Worm (Caenorhabditis elegans): Measurements from ENCODE around the gene ifa-3.

ifa-3 gene

DNA sequence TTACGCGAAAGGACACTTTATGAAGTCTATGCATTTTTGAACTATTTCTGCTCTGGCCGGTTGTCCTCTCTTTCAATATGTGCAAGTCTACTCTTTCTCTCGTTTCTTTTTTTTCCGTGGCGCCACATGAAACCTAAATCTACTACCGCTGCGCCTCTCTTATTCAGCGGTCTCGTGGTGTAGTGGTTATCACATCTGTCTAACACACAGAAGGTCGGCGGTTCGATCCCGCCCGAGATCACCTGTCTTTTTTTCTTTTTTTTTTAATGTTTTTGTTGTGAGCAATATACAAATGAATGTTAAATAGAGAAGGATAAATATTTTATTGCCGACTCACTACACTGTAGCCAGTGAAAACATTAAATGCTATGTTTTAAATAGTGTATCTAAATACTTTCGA is 28.3 kb upstream of the ifa-3 start (continued):
- TF ChIP-seq unc-130 (GFP tag; optimal IDR thresholded peaks at IDR 0.05) (no peak), Y56A3A.18 (GFP tag; IDR thresholded peaks at IDR 0.05) (no peak; the same call in 1 of the 2 replicates), egl-44 (GFP tag; IDR thresholded peaks at IDR 0.05) (peak; percentile 73; the same call in 1 of the 2 replicates), sdz-38 (tag; optimal IDR thresholded peaks at IDR 0.05) (no peak), C17E4.6 (GFP tag; IDR thresholded peaks at IDR 0.05) (no peak), him-1 (tag; optimal IDR thresholded peaks at IDR 0.05) (peak; percentile 63), K12H6.12 (tag; optimal IDR thresholded peaks at IDR 0.05) (no peak), attf-3 (GFP tag; conservative IDR thresholded peaks at IDR 0.05) (peak; percentile 30; the same call in 1 of the 2 replicates), T07F8.4 (tag; optimal IDR thresholded peaks at IDR 0.05) (no peak), aptf-3 (GFP tag; IDR thresholded peaks at IDR 0.05) (no peak), D2030.7 (GFP tag; IDR thresholded peaks at IDR 0.05) (no peak; the same call in none of the 2 replicates), F22D6.2 (tag; optimal IDR thresholded peaks at IDR 0.05) (no peak), Y79H2A.3 (GFP tag; conservative IDR thresholded peaks at IDR 0.05) (peak; percentile 58; the same call in 1 of the 2 replicates), nfyb-1 (GFP tag; IDR thresholded peaks at IDR 0.05) (peak; percentile 79), rpc-1 (optimal IDR thresholded peaks at IDR 0.05) (peak; percentile 82), rpc-1 (tag; optimal IDR thresholded peaks at IDR 0.05) (peak; percentile 91), hmg-20 (GFP tag; IDR thresholded peaks at IDR 0.05) (0 out of 2 replicates have a peak, but pooled peaks have one; percentile 37), pbrm-1 (GFP tag; IDR thresholded peaks at IDR 0.05) (peak; percentile 67; the same call in 1 of the 2 replicates), unc-62 (GFP tag; optimal IDR thresholded peaks at IDR 0.05) (no peak), F57A8.1 (GFP tag; optimal IDR thresholded peaks at IDR 0.05) (no peak), lin-26 (GFP tag; IDR thresholded peaks at IDR 0.05) (peak; percentile 95), nfya-2 (GFP tag; IDR thresholded peaks at IDR 0.05) (no peak), madf-6 (GFP tag; IDR thresholded peaks at IDR 0.05) (no peak; the same call in 1 of the 2 replicates)

DNA sequence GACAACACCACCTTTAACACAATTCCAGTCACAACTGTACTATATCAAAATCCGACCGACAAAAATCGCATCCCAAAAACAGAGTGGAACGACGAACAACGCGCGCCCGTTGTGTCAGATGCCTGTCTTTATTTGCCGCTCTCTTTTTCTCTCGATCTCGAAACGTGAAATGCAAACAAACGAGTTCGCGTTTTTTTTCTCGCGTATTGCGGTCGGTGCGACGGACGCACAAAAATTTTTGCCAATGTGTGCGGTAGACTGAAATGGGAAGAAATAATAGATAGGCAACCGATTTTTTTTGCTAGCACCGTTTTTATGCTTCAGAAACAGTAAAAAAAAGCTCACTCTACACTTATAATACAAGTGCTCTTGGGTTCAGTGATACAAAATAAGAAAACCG is 27.3 kb upstream of the ifa-3 start:
- no peak for TF ChIP-seq hsf-1 (GFP tag; IDR thresholded peaks at IDR 0.05)
- TF ChIP-seq tbx-9 (tag; optimal IDR thresholded peaks at IDR 0.05; ENCODE audit: borderline replicate concordance), result no peak
- TF ChIP-seq ceh-91 (GFP tag; IDR thresholded peaks at IDR 0.05), result no peak
- TF ChIP-seq ztf-26 (tag; optimal IDR thresholded peaks at IDR 0.05), result no peak
- no peak for TF ChIP-seq F49E8.2 (tag; optimal IDR thresholded peaks at IDR 0.05; ENCODE audit: insufficient read depth)
- TF ChIP-seq nhr-90 (tag; optimal IDR thresholded peaks at IDR 0.05), result no peak
- peak; percentile 54 for TF ChIP-seq nhr-80 (tag; optimal IDR thresholded peaks at IDR 0.05)
- TF ChIP-seq cebp-1 (GFP tag; IDR thresholded peaks at IDR 0.05), result no peak
- peak; percentile 8 for TF ChIP-seq cebp-1 (tag; optimal IDR thresholded peaks at IDR 0.05)
- peak; percentile 69 for TF ChIP-seq madf-10 (tag; optimal IDR thresholded peaks at IDR 0.05)
- TF ChIP-seq T26A5.8 (tag; optimal IDR thresholded peaks at IDR 0.05), result no peak
- TF ChIP-seq F57C9.4 (tag; optimal IDR thresholded peaks at IDR 0.05), result no peak
- no peak for TF ChIP-seq nhr-120 (GFP tag; IDR thresholded peaks at IDR 0.05)

DNA sequence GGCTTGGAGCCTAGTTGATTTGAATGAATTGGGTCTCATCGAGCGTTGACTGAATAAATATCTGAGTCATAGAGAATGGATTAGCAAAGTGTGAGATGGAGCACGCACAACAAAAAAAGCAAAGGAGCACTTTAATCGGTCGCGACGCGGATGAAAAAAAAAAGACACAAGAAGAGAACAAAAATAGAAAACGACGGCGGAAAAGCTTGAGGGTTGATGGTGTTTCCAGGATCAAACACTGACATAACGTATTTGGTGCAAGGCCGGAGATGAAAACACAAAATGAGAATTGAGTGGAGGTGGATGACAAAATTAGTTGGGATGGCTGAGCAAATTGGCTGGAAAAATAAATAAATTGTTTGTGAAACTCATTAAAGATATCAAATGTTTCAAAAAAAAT is 23.1 kb upstream of the ifa-3 start, which contains the start of gene F52E10.4:
TSS of gene F52E10.4 (minus strand) at position 101 of the 400 bp plus-strand sequence.
- no peak for TF ChIP-seq nfya-2 (GFP tag; IDR thresholded peaks at IDR 0.05)
- no peak for TF ChIP-seq F22D6.2 (tag; optimal IDR thresholded peaks at IDR 0.05)
- TF ChIP-seq nhr-80 (tag; optimal IDR thresholded peaks at IDR 0.05), result no peak
- TF ChIP-seq efl-1 (GFP tag; optimal IDR thresholded peaks at IDR 0.05), result no peak
- TF ChIP-seq chd-7 (tag; optimal IDR thresholded peaks at IDR 0.05), result no peak
- TF ChIP-seq unc-62 (GFP tag; optimal IDR thresholded peaks at IDR 0.05), result no peak
- no peak for TF ChIP-seq snpc-3.4 (tag; optimal IDR thresholded peaks at IDR 0.05)
- no peak for TF ChIP-seq ztf-3 (GFP tag; optimal IDR thresholded peaks at IDR 0.05)
- TF ChIP-seq lir-1 (GFP tag; conservative IDR thresholded peaks at IDR 0.05), result no peak
- no peak for TF ChIP-seq bed-1 (GFP tag; IDR thresholded peaks at IDR 0.05)
- TF ChIP-seq him-1 (tag; optimal IDR thresholded peaks at IDR 0.05), result no peak
- TF ChIP-seq sea-2 (GFP tag; IDR thresholded peaks at IDR 0.05), result no peak
- TF ChIP-seq lag-1 (GFP tag; IDR thresholded peaks at IDR 0.05), result no peak

All from whole organism, young adult.